Fruit fly (Drosophila melanogaster): ENCODE results near the gene Upf1.
A peak's percentile ranks its signal among the peaks of the same experiment; 100 is the strongest.

- TF ChIP-seq bab1 (GFP tag; optimal IDR thresholded peaks at IDR 0.05) (no peak), Mnt (GFP tag; optimal IDR thresholded peaks at IDR 0.05) (peak; percentile 30), ovo (GFP tag; optimal IDR thresholded peaks at IDR 0.05) (no peak), CG12768 (GFP tag; optimal IDR thresholded peaks at IDR 0.05) (peak; percentile 31), cnc (optimal IDR thresholded peaks at IDR 0.05) (no peak), Crg-1 (GFP tag; optimal IDR thresholded peaks at IDR 0.05) (no peak), Hr96 (GFP tag; optimal IDR thresholded peaks at IDR 0.05) (no peak), toe (GFP tag; optimal IDR thresholded peaks at IDR 0.05) (no peak), CG1620 (GFP tag; optimal IDR thresholded peaks at IDR 0.05) (no peak), kay (GFP tag; ENCODE audit: borderline replicate concordance) (no peak), CG7045 (GFP tag; optimal IDR thresholded peaks at IDR 0.05) (no peak), CG7101 (tag; optimal IDR thresholded peaks at IDR 0.05) (peak; percentile 23)
Observed at dm6 chrX:11877165-11877564, 28.0 kb downstream of the Upf1 start, which contains the start of gene CG10352.
